Fruit fly (Drosophila melanogaster) whole organism, prepupa: ENCODE results near the gene CG10338.

ENCODE experiments used
- Blimp-1 ChIP-seq: fragments of 200-800 bp; sonication (Bioruptor generic); optimal IDR thresholded peaks from 3 replicates; lab custom pipeline; 2017; ENCODE audit warnings: missing biosample characterization, missing genetic modification characterization, mild to moderate bottlenecking, moderate library complexity, missing genetic modification reagents
- CG11294 ChIP-seq: fragments of 200-800 bp; sonication (Bioruptor generic); IDR thresholded peaks from 2 replicates; pipeline ENCODE4 v1.3.6; 2022; ENCODE audit warnings: missing biosample characterization, missing genetic modification characterization
- CG11762 ChIP-seq: fragments of 200-800 bp; sonication (Bioruptor generic); optimal IDR thresholded peaks from 3 replicates; lab custom pipeline; 2016; ENCODE audit warnings: missing biosample characterization, missing genetic modification characterization; ENCODE audit not compliant: insufficient read depth
- CG11902 ChIP-seq: fragments of 200-800 bp; sonication (Bioruptor generic); optimal IDR thresholded peaks from 3 replicates; lab custom pipeline; 2016; ENCODE audit warnings: missing biosample characterization, missing genetic modification characterization
- CG15336 ChIP-seq: fragments of 200-800 bp; sonication (Bioruptor generic); IDR thresholded peaks from 2 replicates; pipeline ENCODE4 v1.3.6; 2022; ENCODE audit warnings: missing biosample characterization, missing genetic modification characterization
- CG1621 ChIP-seq: fragments of 200-800 bp; sonication (Bioruptor generic); optimal IDR thresholded peaks from 3 replicates; lab custom pipeline; 2018; ENCODE audit warnings: missing biosample characterization, mild to moderate bottlenecking, missing genetic modification characterization
- CG31627 ChIP-seq: fragments of 200-800 bp; sonication (Bioruptor generic); optimal IDR thresholded peaks from 3 replicates; lab custom pipeline; 2016; ENCODE audit warnings: missing biosample characterization, missing genetic modification characterization
- CG34406 ChIP-seq: fragments of 200-800 bp; sonication (Bioruptor generic); optimal IDR thresholded peaks from 3 replicates; lab custom pipeline; 2016; ENCODE audit warnings: missing biosample characterization, missing genetic modification characterization
- CG3919 ChIP-seq: fragments of 200-800 bp; sonication (Bioruptor generic); optimal IDR thresholded peaks from 3 replicates; lab custom pipeline; 2016; ENCODE audit warnings: missing biosample characterization, missing genetic modification characterization
- CG6163 ChIP-seq: fragments of 200-800 bp; sonication (Bioruptor generic); IDR thresholded peaks from 3 replicates; pipeline ENCODE4 v1.3.6; 2022; ENCODE audit warnings: missing biosample characterization, missing genetic modification characterization
- CG6276 ChIP-seq: fragments of 200-800 bp; sonication (Bioruptor generic); optimal IDR thresholded peaks from 2 replicates; lab custom pipeline; 2017; ENCODE audit warnings: missing biosample characterization, mild to moderate bottlenecking, missing genetic modification characterization
- CG6792 ChIP-seq: fragments of 200-800 bp; sonication (Bioruptor generic); optimal IDR thresholded peaks from 3 replicates; lab custom pipeline; 2016; ENCODE audit warnings: missing biosample characterization, missing genetic modification characterization
- CG6808 ChIP-seq: fragments of 200-800 bp; sonication (Bioruptor generic); optimal IDR thresholded peaks from 3 replicates; lab custom pipeline; 2017; ENCODE audit warnings: missing biosample characterization, missing genetic modification characterization, mild to moderate bottlenecking, moderate library complexity, missing genetic modification reagents
- CG6854 ChIP-seq: fragments of 200-800 bp; sonication (Bioruptor generic); optimal IDR thresholded peaks from 2 replicates; lab custom pipeline; 2017; ENCODE audit warnings: missing biosample characterization, mild to moderate bottlenecking, missing genetic modification characterization
- CG7368 ChIP-seq: fragments of 200-800 bp; sonication (Bioruptor generic); optimal IDR thresholded peaks from 3 replicates; lab custom pipeline; 2016; ENCODE audit warnings: missing biosample characterization, missing genetic modification characterization
- CG8119 ChIP-seq: fragments of 200-800 bp; sonication (Bioruptor generic); IDR thresholded peaks from 3 replicates; pipeline ENCODE4 v1.3.6; 2022; ENCODE audit warnings: missing biosample characterization, missing genetic modification characterization
- CG8319 ChIP-seq: fragments of 200-800 bp; sonication (Bioruptor generic); optimal IDR thresholded peaks from 3 replicates; lab custom pipeline; 2016; ENCODE audit warnings: missing biosample characterization, missing genetic modification characterization
- CG8632 ChIP-seq: fragments of 200-800 bp; sonication (Bioruptor generic); optimal IDR thresholded peaks from 3 replicates; lab custom pipeline; 2016; ENCODE audit warnings: missing biosample characterization, missing genetic modification characterization
- CG9139 ChIP-seq: fragments of 200-800 bp; sonication (Bioruptor generic); optimal IDR thresholded peaks from 3 replicates; lab custom pipeline; 2017; ENCODE audit warnings: missing biosample characterization, mild to moderate bottlenecking, missing genetic modification characterization
- Eip75B ChIP-seq: fragments of 200-800 bp; sonication (Bioruptor generic); optimal IDR thresholded peaks from 3 replicates; lab custom pipeline; 2016; ENCODE audit warnings: missing biosample characterization, missing genetic modification characterization
- Eip93F ChIP-seq: fragments of 200-800 bp; sonication (Bioruptor generic); optimal IDR thresholded peaks from 2 replicates; lab custom pipeline; 2016; ENCODE audit warnings: missing biosample characterization, mild to moderate bottlenecking, missing genetic modification characterization
- Gug ChIP-seq: fragments of 200-800 bp; sonication (Bioruptor generic); IDR thresholded peaks from 2 replicates; pipeline ENCODE4 v1.3.6; 2022; ENCODE audit warnings: missing biosample characterization, missing genetic modification characterization
- Hr38 ChIP-seq: sonication (Bioruptor generic); optimal IDR thresholded peaks from 2 replicates; lab custom pipeline; 2016; ENCODE audit warnings: missing biosample characterization, missing genetic modification characterization
- Hr4 ChIP-seq: fragments of 200-800 bp; sonication (Bioruptor generic); optimal IDR thresholded peaks from 3 replicates; lab custom pipeline; 2016; ENCODE audit warnings: missing biosample characterization, missing genetic modification characterization
- Lpt ChIP-seq: fragments of 200-800 bp; sonication (Bioruptor generic); optimal IDR thresholded peaks from 3 replicates; lab custom pipeline; 2016; ENCODE audit warnings: missing biosample characterization, missing genetic modification characterization
- OdsH ChIP-seq: fragments of 200-800 bp; sonication (Bioruptor generic); optimal IDR thresholded peaks from 3 replicates; lab custom pipeline; 2016; ENCODE audit warnings: missing biosample characterization, missing genetic modification characterization
- Sox14 ChIP-seq: fragments of 200-800 bp; sonication (Bioruptor generic); optimal IDR thresholded peaks from 3 replicates; lab custom pipeline; 2016; ENCODE audit warnings: missing biosample characterization, missing genetic modification characterization
- Sox15 ChIP-seq: fragments of 200-800 bp; sonication (Bioruptor generic); optimal IDR thresholded peaks from 3 replicates; lab custom pipeline; 2016; ENCODE audit warnings: missing biosample characterization, missing genetic modification characterization
- cyc ChIP-seq: fragments of 200-800 bp; sonication (Bioruptor generic); optimal IDR thresholded peaks from 3 replicates; lab custom pipeline; 2016; ENCODE audit warnings: missing biosample characterization, missing genetic modification characterization
- dac ChIP-seq: fragments of 200-800 bp; sonication (Bioruptor generic); optimal IDR thresholded peaks from 2 replicates; lab custom pipeline; 2017; ENCODE audit warnings: missing biosample characterization, mild to moderate bottlenecking, missing genetic modification characterization
- dsx ChIP-seq: fragments of 200-800 bp; optimal IDR thresholded peaks from 3 replicates; lab custom pipeline; 2019; ENCODE audit warnings: missing biosample characterization, mild to moderate bottlenecking, missing genetic modification characterization, moderate library complexity; ENCODE audit not compliant: poor library complexity, severe bottlenecking
- fd59A ChIP-seq: fragments of 200-800 bp; sonication (Bioruptor generic); optimal IDR thresholded peaks from 2 replicates; lab custom pipeline; 2017; ENCODE audit warnings: missing biosample characterization, mild to moderate bottlenecking, missing genetic modification characterization, missing genetic modification reagents
- fd85E ChIP-seq: fragments of 200-800 bp; sonication (Bioruptor generic); optimal IDR thresholded peaks from 3 replicates; lab custom pipeline; 2016; ENCODE audit warnings: missing biosample characterization, missing genetic modification characterization
- fkh ChIP-seq: fragments of 200-800 bp; sonication (Bioruptor generic); optimal IDR thresholded peaks from 3 replicates; lab custom pipeline; 2017; ENCODE audit warnings: missing biosample characterization, mild to moderate bottlenecking, missing genetic modification characterization, moderate library complexity
- lz ChIP-seq: fragments of 200-800 bp; sonication (Bioruptor generic); optimal IDR thresholded peaks from 3 replicates; lab custom pipeline; 2016; ENCODE audit warnings: missing biosample characterization, missing genetic modification characterization
- net ChIP-seq: fragments of 200-800 bp; sonication (Bioruptor generic); optimal IDR thresholded peaks from 3 replicates; lab custom pipeline; 2016; ENCODE audit warnings: missing biosample characterization, missing genetic modification characterization
- pdm3 ChIP-seq: fragments of 200-800 bp; sonication (Bioruptor generic); optimal IDR thresholded peaks from 3 replicates; lab custom pipeline; 2016; ENCODE audit warnings: missing biosample characterization, missing genetic modification characterization
- salr ChIP-seq, 2 experiments: fragments of 200-800 bp; sonication (Bioruptor generic); optimal IDR thresholded peaks; 3 replicates each; lab custom pipeline; 2016 to 2018; ENCODE audit warnings: missing biosample characterization in 2 of 2, missing genetic modification characterization in 2 of 2, mild to moderate bottlenecking in 1 of 2
- ss ChIP-seq, 2 experiments: fragments of 200-800 bp; sonication (Bioruptor generic); optimal IDR thresholded peaks; 2 replicates in 1 of 2; 3 replicates in 1 of 2; lab custom pipeline; 2017 to 2018; ENCODE audit warnings: mild to moderate bottlenecking in 2 of 2, missing biosample characterization in 2 of 2, missing genetic modification characterization in 2 of 2, moderate library complexity in 1 of 2
- svp ChIP-seq: fragments of 200-800 bp; sonication (Bioruptor generic); peaks from one replicate; lab custom pipeline; 2016; ENCODE audit warnings: missing biosample characterization, missing genetic modification characterization
- topi ChIP-seq: fragments of 200-800 bp; sonication (Bioruptor generic); optimal IDR thresholded peaks from 3 replicates; lab custom pipeline; 2016; ENCODE audit warnings: missing biosample characterization, missing genetic modification characterization
- vri ChIP-seq: fragments of 200-800 bp; sonication (Bioruptor generic); optimal IDR thresholded peaks from 3 replicates; lab custom pipeline; 2016; ENCODE audit warnings: missing biosample characterization, mild to moderate bottlenecking, missing genetic modification characterization

CG10338 gene

dm6 chr2L:18647857-18648652 is 47.4 kb upstream of the CG10338 start (continued):
- TF ChIP-seq pdm3 (GFP tag; lab: Kevin White, UChicago): peak; percentile 73
- peak; percentile 78 for TF ChIP-seq Hr4
- peak; percentile 69 for TF ChIP-seq CG34406 (GFP tag; lab: Kevin White, UChicago)
- TF ChIP-seq CG15336 (GFP tag; lab: Robert Waterston, UW): peak; percentile 64
- TF ChIP-seq CG6276 (GFP tag; lab: Kevin White, UChicago): no peak
- TF ChIP-seq svp (GFP tag; lab: Kevin White, UChicago): peak; percentile 79
- peak; percentile 76 for TF ChIP-seq Eip75B
- TF ChIP-seq Gug (GFP tag; lab: Robert Waterston, UW): no peak
- TF ChIP-seq CG11294 (GFP tag; lab: Robert Waterston, UW): no peak
- TF ChIP-seq CG3919 (GFP tag; lab: Kevin White, UChicago): peak; percentile 56
- peak; percentile 23 to 56 for TF ChIP-seq salr (GFP tag; optimal IDR thresholded peaks at IDR 0.05; lab: Kevin White, UChicago)
- TF ChIP-seq CG11762 (GFP tag; lab: Kevin White, UChicago): no peak
- peak; percentile 12 for TF ChIP-seq vri (GFP tag; lab: Kevin White, UChicago)
- peak; percentile 35 for TF ChIP-seq CG7368 (GFP tag; lab: Kevin White, UChicago)
- peak; percentile 53 for TF ChIP-seq cyc (GFP tag; lab: Kevin White, UChicago)
- TF ChIP-seq CG9139 (GFP tag; lab: Kevin White, UChicago): peak; percentile 18

dm6 chr2L:18652663-18653327 is 42.7 kb upstream of the CG10338 start, which contains the start of gene Cyp310a1:
TSS of gene Cyp310a1 (minus strand) at chr2L:18653010.
- TF ChIP-seq Blimp-1 (peak; percentile 90), CG31627 (GFP tag; lab: Kevin White, UChicago) (no peak), CG3919 (GFP tag; lab: Kevin White, UChicago) (no peak), Gug (GFP tag; lab: Robert Waterston, UW) (no peak), Sox15 (GFP tag; lab: Kevin White, UChicago) (no peak), salr (GFP tag; optimal IDR thresholded peaks at IDR 0.05; lab: Kevin White, UChicago) (no peak), CG11902 (GFP tag; lab: Kevin White, UChicago) (no peak), OdsH (GFP tag; lab: Kevin White, UChicago) (no peak), fkh (GFP tag; lab: Kevin White, UChicago) (no peak), Sox14 (GFP tag; lab: Kevin White, UChicago) (no peak), CG6163 (peak; percentile 32; the same call in 1 of the 3 replicates), vri (GFP tag; lab: Kevin White, UChicago) (no peak)
- TF ChIP-seq, all 60 proteins: peak for 2

- TF ChIP-seq Hr4 (peak; percentile 63), Sox15 (GFP tag; lab: Kevin White, UChicago) (peak; percentile 70), CG8119 (GFP tag; lab: Robert Waterston, UW) (peak; percentile 62; the same call in 2 of the 3 replicates), CG6854 (GFP tag; lab: Kevin White, UChicago) (no peak), Lpt (GFP tag; lab: Kevin White, UChicago) (no peak), fd85E (no peak), CG34406 (GFP tag; lab: Kevin White, UChicago) (peak; percentile 82), dsx (GFP tag; lab: Kevin White, UChicago) (peak; percentile 85), vri (GFP tag; lab: Kevin White, UChicago) (peak; percentile 86), CG1621 (peak; percentile 81), CG6808 (GFP tag; lab: Kevin White, UChicago) (peak; percentile 73), dac (GFP tag; lab: Kevin White, UChicago) (no peak), Hr38 (no peak), net (GFP tag; lab: Kevin White, UChicago) (peak; percentile 78), fd59A (GFP tag; lab: Kevin White, UChicago) (peak; percentile 70), Blimp-1 (peak; percentile 60), Gug (GFP tag; lab: Robert Waterston, UW) (peak; percentile 35; the same call in 1 of the 2 replicates), CG31627 (GFP tag; lab: Kevin White, UChicago) (peak; percentile 83), CG8632 (GFP tag; lab: Kevin White, UChicago) (peak; percentile 61), CG6163 (peak; percentile 84), ss (GFP tag; optimal IDR thresholded peaks at IDR 0.05; lab: Kevin White, UChicago) (peak; percentile 62 to 73), CG9139 (GFP tag; lab: Kevin White, UChicago) (peak; percentile 48), Eip93F (GFP tag; lab: Kevin White, UChicago) (peak; percentile 61), cyc (GFP tag; lab: Kevin White, UChicago) (peak; percentile 94), topi (GFP tag; lab: Kevin White, UChicago) (peak; percentile 95), lz (peak; percentile 82), CG11902 (GFP tag; lab: Kevin White, UChicago) (peak; percentile 78), CG8319 (GFP tag; lab: Kevin White, UChicago) (peak; percentile 78), CG6792 (GFP tag; lab: Kevin White, UChicago) (peak; percentile 76)
Measured at dm6 chr2L:18653328-18653675, 42.2 kb upstream of the CG10338 start.
